Worm (Caenorhabditis elegans) whole organism, mixed stage, embryonic: ENCODE measurements around the gene T26H5.8.

Experiments
- M03D4.4 ChIP-seq: sonication (generic microtip); optimal IDR thresholded peaks from 2 replicates; lab custom pipeline; 2017; ENCODE audit warnings: mild to moderate bottlenecking, missing genetic modification characterization, missing compliant biosample characterization
- bed-3 ChIP-seq: fragments of 200-800 bp; sonication (Bioruptor generic); optimal IDR thresholded peaks from 3 replicates; lab custom pipeline; 2018; ENCODE audit warnings: mild to moderate bottlenecking, missing genetic modification characterization, moderate library complexity, missing compliant biosample characterization
- blmp-1 ChIP-seq: fragments of 150-350 bp; optimal IDR thresholded peaks from 2 replicates; lab custom pipeline; 2014; ENCODE audit warnings: missing biosample characterization, missing genetic modification characterization
- ceh-43 ChIP-seq: fragments of 200-800 bp; sonication (Bioruptor generic); optimal IDR thresholded peaks from 2 replicates; lab custom pipeline; 2018; ENCODE audit warnings: mild to moderate bottlenecking, missing genetic modification characterization, moderate library complexity, missing compliant biosample characterization
- ceh-83 ChIP-seq: fragments of 200-800 bp; sonication (Bioruptor generic); optimal IDR thresholded peaks from 2 replicates; lab custom pipeline; 2018; ENCODE audit warnings: mild to moderate bottlenecking, missing genetic modification characterization, missing compliant biosample characterization
- ces-1 ChIP-seq: fragments of 150-350 bp; optimal IDR thresholded peaks from 2 replicates; lab custom pipeline; 2014; ENCODE audit warnings: missing biosample characterization, missing genetic modification reagents, missing genetic modification characterization
- cnd-1 ChIP-seq: fragments of 200-800 bp; sonication (Bioruptor generic); optimal IDR thresholded peaks from 2 replicates; lab custom pipeline; 2018; ENCODE audit warnings: mild to moderate bottlenecking, missing genetic modification characterization, missing compliant biosample characterization
- drap-1 ChIP-seq: fragments of 200-800 bp; sonication (Bioruptor generic); optimal IDR thresholded peaks from 3 replicates; lab custom pipeline; 2018; ENCODE audit warnings: mild to moderate bottlenecking, missing genetic modification characterization, missing compliant biosample characterization
- elt-1 ChIP-seq: sonication (generic microtip); optimal IDR thresholded peaks from 2 replicates; lab custom pipeline; 2017; ENCODE audit warnings: missing genetic modification characterization, mild to moderate bottlenecking, missing compliant biosample characterization, antibody characterized with exemption, moderate library complexity, borderline replicate concordance; ENCODE audit not compliant: insufficient read depth
- elt-3 ChIP-seq: fragments of 150-350 bp; optimal IDR thresholded peaks from 2 replicates; lab custom pipeline; 2014; ENCODE audit warnings: missing biosample characterization, missing genetic modification characterization
- flh-1 ChIP-seq: fragments of 200-800 bp; sonication (Bioruptor generic); optimal IDR thresholded peaks from 2 replicates; lab custom pipeline; 2018; ENCODE audit warnings: mild to moderate bottlenecking, missing genetic modification characterization, moderate library complexity, missing compliant biosample characterization
- ham-2 ChIP-seq: fragments of 200-800 bp; sonication (Bioruptor generic); optimal IDR thresholded peaks from 2 replicates; lab custom pipeline; 2018; ENCODE audit warnings: mild to moderate bottlenecking, missing genetic modification characterization, missing compliant biosample characterization
- hlh-1 ChIP-seq: fragments of 150-350 bp; optimal IDR thresholded peaks from 2 replicates; lab custom pipeline; 2014; ENCODE audit warnings: missing biosample characterization, missing genetic modification reagents, missing genetic modification characterization
- lin-13 ChIP-seq: fragments of 150-350 bp; optimal IDR thresholded peaks from 2 replicates; lab custom pipeline; 2014; ENCODE audit warnings: missing biosample characterization, missing genetic modification characterization
- lsy-2 ChIP-seq: fragments of 150-350 bp; optimal IDR thresholded peaks from 2 replicates; lab custom pipeline; 2014; ENCODE audit warnings: missing biosample characterization, missing genetic modification characterization
- mab-5 ChIP-seq: fragments of 150-350 bp; optimal IDR thresholded peaks from 2 replicates; lab custom pipeline; 2014; ENCODE audit warnings: missing biosample characterization, missing genetic modification characterization
- mep-1 ChIP-seq: fragments of 150-350 bp; optimal IDR thresholded peaks from 2 replicates; lab custom pipeline; 2017; ENCODE audit warnings: missing biosample characterization, missing genetic modification reagents, missing genetic modification characterization, inconsistent platforms
- mls-2 ChIP-seq: sonication (generic microtip); optimal IDR thresholded peaks from 2 replicates; lab custom pipeline; 2016; ENCODE audit warnings: mild to moderate bottlenecking, missing genetic modification characterization, moderate library complexity, missing compliant biosample characterization
- nhr-12 ChIP-seq: fragments of 150-350 bp; optimal IDR thresholded peaks from 2 replicates; lab custom pipeline; 2014; ENCODE audit warnings: missing biosample characterization, missing genetic modification characterization
- nhr-237 ChIP-seq: fragments of 150-350 bp; optimal IDR thresholded peaks from 2 replicates; lab custom pipeline; 2014; ENCODE audit warnings: missing biosample characterization, missing genetic modification characterization
- nhr-28 ChIP-seq: fragments of 150-350 bp; optimal IDR thresholded peaks from 2 replicates; lab custom pipeline; 2014; ENCODE audit warnings: missing biosample characterization, missing genetic modification characterization
- nhr-76 ChIP-seq: sonication (generic microtip); optimal IDR thresholded peaks from 2 replicates; lab custom pipeline; 2017; ENCODE audit warnings: missing biosample characterization, missing genetic modification characterization
- pha-4 ChIP-seq: fragments of 150-350 bp; optimal IDR thresholded peaks from 2 replicates; lab custom pipeline; 2018; ENCODE audit warnings: missing biosample characterization, missing genetic modification reagents, missing genetic modification characterization
- sem-2 ChIP-seq: fragments of 200-800 bp; sonication (Bioruptor generic); optimal IDR thresholded peaks from 2 replicates; lab custom pipeline; 2018; ENCODE audit warnings: mild to moderate bottlenecking, missing genetic modification characterization, missing compliant biosample characterization
- sptf-1 ChIP-seq: sonication (generic microtip); optimal IDR thresholded peaks from 2 replicates; lab custom pipeline; 2017; ENCODE audit warnings: mild to moderate bottlenecking, missing genetic modification characterization, moderate library complexity, missing compliant biosample characterization
- unc-120 ChIP-seq: sonication (generic microtip); optimal IDR thresholded peaks from 2 replicates; lab custom pipeline; 2017; ENCODE audit warnings: missing genetic modification characterization, missing compliant biosample characterization; ENCODE audit not compliant: poor library complexity, severe bottlenecking
- unc-62 ChIP-seq: fragments of 150-350 bp; optimal IDR thresholded peaks from 2 replicates; lab custom pipeline; 2014; ENCODE audit warnings: missing biosample characterization, missing genetic modification reagents, missing genetic modification characterization
- zip-8 ChIP-seq: fragments of 150-350 bp; optimal IDR thresholded peaks from 2 replicates; lab custom pipeline; 2014; ENCODE audit warnings: missing biosample characterization, missing genetic modification characterization

The T26H5.8 gene

DNA sequence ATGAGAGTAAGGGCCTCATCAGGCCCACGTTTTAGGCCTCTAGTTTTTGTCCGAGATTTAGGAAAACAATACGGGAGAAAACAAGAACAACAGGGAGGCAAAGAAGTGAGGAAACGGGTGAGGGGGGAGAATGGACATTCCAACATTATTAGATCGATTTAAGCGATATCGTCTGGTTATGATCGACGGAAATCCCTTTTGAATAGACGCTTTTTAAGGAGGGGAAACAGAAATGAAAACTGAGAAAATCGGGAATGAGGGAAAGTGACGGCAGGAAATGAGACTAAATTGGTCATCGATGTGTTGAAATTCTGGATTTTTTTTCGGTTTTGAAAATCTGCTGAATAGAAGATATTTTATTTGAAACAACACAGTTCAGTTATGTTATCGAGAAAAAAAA, 31.9 kb upstream of the T26H5.8 start, which contains the start of gene rocf-1:
TSS of gene rocf-1 (minus strand) at position 101 of the 400 bp plus-strand sequence.
- TF ChIP-seq blmp-1 (tag; lab: Kevin White, UChicago) = peak; percentile 26
- TF ChIP-seq hlh-1 (tag; lab: Kevin White, UChicago) = no peak
- no peak for TF ChIP-seq sptf-1 (tag; lab: Kevin White, UChicago)

DNA sequence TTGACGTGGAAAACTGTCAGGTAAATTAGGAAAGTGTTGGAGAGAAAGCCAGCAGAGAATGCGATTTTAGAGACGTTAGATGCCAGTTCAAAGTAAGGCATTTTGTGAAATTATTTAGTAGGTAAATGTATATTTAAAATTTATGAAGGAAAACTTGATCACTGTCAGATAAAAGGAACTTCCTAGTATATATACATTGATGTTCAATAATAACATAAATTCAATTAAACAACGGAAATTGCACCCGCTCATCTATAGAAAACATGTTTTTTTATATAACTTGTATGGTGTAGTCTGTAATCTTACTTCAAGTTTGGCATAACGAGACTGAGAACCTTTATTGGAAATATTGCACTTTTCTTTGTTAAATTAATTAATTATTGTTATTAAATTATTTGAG, 26.6 kb upstream of the T26H5.8 start, which contains the start of gene str-71:
TSS of gene str-71 (minus strand) at position 101 of the 400 bp plus-strand sequence.
- TF ChIP-seq lin-13 (tag; lab: Kevin White, UChicago) (no peak), pha-4 (no peak), unc-62 (GFP tag; lab: Kevin White, UChicago) (no peak), M03D4.4 (tag; lab: Kevin White, UChicago) (no peak), cnd-1 (tag; lab: Kevin White, UChicago) (no peak), nhr-76 (no peak), mep-1 (tag; lab: Kevin White, UChicago) (no peak), nhr-12 (tag; lab: Kevin White, UChicago) (no peak), ces-1 (GFP tag; lab: Kevin White, UChicago) (no peak)

DNA sequence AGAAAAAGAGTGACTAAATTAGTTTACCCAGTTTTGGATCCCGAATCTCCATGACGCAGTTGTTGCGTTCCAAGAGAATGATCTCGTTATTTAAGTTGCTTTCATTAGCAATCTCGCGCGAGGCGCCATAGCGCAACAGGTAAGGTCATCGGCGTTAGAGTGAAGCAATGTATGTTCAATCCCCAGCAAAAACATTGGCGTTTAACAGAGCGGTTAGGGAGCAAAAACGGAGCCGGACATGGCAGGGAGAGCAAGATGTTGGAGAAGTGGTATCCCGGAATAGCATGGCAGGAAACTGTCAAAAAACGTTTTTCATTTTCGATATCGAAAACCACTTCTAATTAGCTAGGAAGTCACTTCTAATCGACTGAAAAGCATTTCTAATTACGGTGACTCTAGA, 21.8 kb upstream of the T26H5.8 start:
- peak; percentile 5 for TF ChIP-seq drap-1 (GFP tag; lab: Kevin White, UChicago)
- no peak for TF ChIP-seq ceh-43 (GFP tag; lab: Kevin White, UChicago)
- no peak for TF ChIP-seq nhr-76
- TF ChIP-seq mep-1 (tag; lab: Kevin White, UChicago) = no peak

DNA sequence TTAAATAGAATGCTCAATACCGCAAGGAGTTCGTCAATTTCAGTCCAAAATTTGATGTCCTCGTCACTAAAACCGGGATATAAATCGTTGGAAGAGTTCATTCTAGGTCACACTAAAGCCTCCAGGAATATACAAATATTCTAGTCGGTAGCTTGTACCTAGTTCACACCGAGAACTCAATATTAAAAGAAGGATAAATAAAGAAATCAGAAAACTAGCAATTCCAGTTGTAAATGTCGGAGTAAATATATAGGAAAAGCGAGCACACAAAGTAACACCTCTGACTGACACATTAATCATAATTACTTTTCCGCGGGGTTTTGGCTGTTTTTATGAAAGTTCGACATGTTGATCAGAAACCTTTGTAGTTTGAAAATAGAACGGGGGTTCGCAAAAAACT, 18.9 kb upstream of the T26H5.8 start, which contains the start of gene srw-33:
TSS of gene srw-33 (minus strand) at position 101 of the 400 bp plus-strand sequence.
- no peak for TF ChIP-seq bed-3
- no peak for TF ChIP-seq unc-120 (tag; lab: Kevin White, UChicago)
- no peak for TF ChIP-seq nhr-237 (tag; lab: Kevin White, UChicago)
- TF ChIP-seq hlh-1 (tag; lab: Kevin White, UChicago) = no peak
- no peak for TF ChIP-seq cnd-1 (tag; lab: Kevin White, UChicago)
- TF ChIP-seq nhr-28 (tag; lab: Kevin White, UChicago) = no peak
- TF ChIP-seq blmp-1 (tag; lab: Kevin White, UChicago) = no peak

DNA sequence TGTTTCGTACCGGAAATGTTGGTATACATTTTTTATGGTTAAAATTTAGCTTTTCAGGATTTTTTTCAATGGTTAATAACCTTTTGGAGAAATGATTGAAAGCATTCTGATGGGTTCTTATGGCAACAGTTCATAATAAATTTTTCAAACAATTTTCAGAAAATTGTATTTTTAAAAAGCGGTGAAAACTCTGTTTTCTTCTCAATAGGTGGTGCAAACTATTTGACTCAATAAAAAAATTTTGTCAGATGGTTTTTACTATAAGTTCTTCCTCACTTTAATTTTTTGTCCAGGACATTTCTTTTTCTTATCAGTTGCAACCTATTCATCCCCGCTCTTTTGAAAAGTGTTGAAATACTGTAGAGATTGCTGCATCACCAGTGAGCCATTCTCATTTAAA, 16.3 kb upstream of the T26H5.8 start, which contains the start of gene T26H5.14:
TSS of gene T26H5.14 (plus strand) at position 301 of the 400 bp plus-strand sequence.
- TF ChIP-seq zip-8 (tag; lab: Kevin White, UChicago) (no peak), mls-2 (tag; lab: Kevin White, UChicago) (no peak), M03D4.4 (tag; lab: Kevin White, UChicago) (no peak), lsy-2 (tag; lab: Kevin White, UChicago) (no peak), sem-2 (GFP tag; lab: Kevin White, UChicago) (no peak), ceh-83 (GFP tag; lab: Kevin White, UChicago) (no peak), ham-2 (GFP tag; lab: Kevin White, UChicago) (no peak), elt-3 (tag; lab: Kevin White, UChicago) (no peak), sptf-1 (tag; lab: Kevin White, UChicago) (no peak), hlh-1 (tag; lab: Kevin White, UChicago) (no peak), lin-13 (tag; lab: Kevin White, UChicago) (no peak)

DNA sequence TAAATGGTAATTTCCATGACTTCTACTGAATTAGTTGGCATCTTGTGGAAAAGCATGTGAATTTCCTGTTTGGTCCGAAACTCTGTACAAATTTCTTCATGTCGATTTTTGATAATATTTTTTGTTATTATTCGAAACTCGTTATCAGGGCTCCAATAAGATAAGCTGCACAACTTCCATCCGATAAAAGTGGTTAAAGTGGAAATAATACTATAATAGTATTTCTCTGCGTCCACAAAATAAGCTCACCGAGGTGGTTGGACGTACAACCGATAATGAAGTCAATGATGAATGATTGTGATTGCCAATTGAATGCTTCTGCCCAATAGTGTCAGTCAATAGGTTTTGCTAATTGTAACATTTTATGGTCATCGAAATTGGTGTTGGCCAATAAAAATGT, 15.9 kb upstream of the T26H5.8 start, which contains the start of gene T26H5.4:
TSS of gene T26H5.4 (minus strand) at position 294 of the 400 bp plus-strand sequence.
- no peak for TF ChIP-seq flh-1 (GFP tag; lab: Kevin White, UChicago)
- TF ChIP-seq drap-1 (GFP tag; lab: Kevin White, UChicago) = no peak
- no peak for TF ChIP-seq nhr-12 (tag; lab: Kevin White, UChicago)
- no peak for TF ChIP-seq mls-2 (tag; lab: Kevin White, UChicago)
- no peak for TF ChIP-seq mab-5
- no peak for TF ChIP-seq ceh-43 (GFP tag; lab: Kevin White, UChicago)
- TF ChIP-seq sptf-1 (tag; lab: Kevin White, UChicago) = no peak
- no peak for TF ChIP-seq mep-1 (tag; lab: Kevin White, UChicago)
- no peak for TF ChIP-seq ces-1 (GFP tag; lab: Kevin White, UChicago)
- TF ChIP-seq elt-1 (tag; lab: Kevin White, UChicago) = no peak
- no peak for TF ChIP-seq lsy-2 (tag; lab: Kevin White, UChicago)
- TF ChIP-seq M03D4.4 (tag; lab: Kevin White, UChicago) = no peak
- TF ChIP-seq pha-4 = no peak
